Worm (Caenorhabditis elegans) whole organism, young adult: ENCODE measurements around the gene F49C12.5.

Experiments used
- F55B11.4 ChIP-seq: sonication (generic microtip); optimal IDR thresholded peaks from 2 replicates; lab custom pipeline; 2016; ENCODE audit warnings: missing compliant biosample characterization, missing genetic modification characterization, borderline replicate concordance; ENCODE audit not compliant: insufficient read depth
- aptf-2 ChIP-seq: fragments of 200-800 bp; sonication (Bioruptor generic); conservative IDR thresholded peaks from 2 replicates; pipeline ENCODE4 v1.3.6; 2022; ENCODE audit warnings: missing genetic modification reagents, missing genetic modification characterization, missing compliant biosample characterization
- hrde-1 ChIP-seq: sonication (generic microtip); optimal IDR thresholded peaks from 2 replicates; lab custom pipeline; 2016; ENCODE audit warnings: missing genetic modification characterization, mild to moderate bottlenecking, missing compliant biosample characterization, moderate library complexity, missing genotype, missing genetic modification reagents, borderline replicate concordance
- snpc-4 ChIP-seq, 5 experiments: fragments of 150-350 bp in 1 of 5; sonication (generic microtip) in 4 of 5; optimal IDR thresholded peaks; 2 replicates each; lab custom pipeline; 2014 to 2018; ENCODE audit warnings: missing genetic modification characterization in 5 of 5, missing biosample characterization in 3 of 5, antibody characterized with exemption in 2 of 5, mild to moderate bottlenecking in 2 of 5, missing compliant biosample characterization in 2 of 5, missing genotype in 2 of 5, moderate library complexity in 2 of 5, missing genetic modification reagents in 1 of 5
- tbx-9 ChIP-seq: sonication (generic microtip); optimal IDR thresholded peaks from 2 replicates; lab custom pipeline; 2016; ENCODE audit warnings: borderline replicate concordance, missing genetic modification characterization, inconsistent platforms, missing compliant biosample characterization

- TF ChIP-seq aptf-2 (GFP tag; lab: Robert Waterston, UW) (no peak), tbx-9 (no peak), F55B11.4 (tag; lab: Kevin White, UChicago) (no peak), hrde-1 (tag; lab: Kevin White, UChicago) (no peak), snpc-4 (GFP tag; optimal IDR thresholded peaks at IDR 0.05; lab: Kevin White, UChicago) (no peak), snpc-4 (tag; optimal IDR thresholded peaks at IDR 0.05; lab: Kevin White, UChicago) (no peak)
These were observed 47.9 kb upstream of the F49C12.5 start for ce11 chrIV:9256865-9257264.
